Fruit fly (Drosophila melanogaster) whole organism, embryonic: ENCODE results near the gene defl.

Source experiments
- Atf3 ChIP-seq: fragments of 200-800 bp; sonication (Bioruptor generic); optimal IDR thresholded peaks from 3 replicates; lab custom pipeline; 2016; ENCODE audit warnings: missing biosample characterization, missing genetic modification characterization
- B-H2 ChIP-seq: fragments of 200-800 bp; sonication (Bioruptor generic); optimal IDR thresholded peaks from 2 replicates; lab custom pipeline; 2018; ENCODE audit warnings: missing biosample characterization, mild to moderate bottlenecking, missing genetic modification characterization
- Bgb ChIP-seq: fragments of 200-800 bp; sonication (Bioruptor generic); IDR thresholded peaks from 2 replicates; pipeline ENCODE4 v1.3.6; 2022; ENCODE audit warnings: missing biosample characterization, missing genetic modification characterization; ENCODE audit not compliant: partially characterized antibody
- CG11504 ChIP-seq: fragments of 200-800 bp; sonication (Bioruptor generic); optimal IDR thresholded peaks from 3 replicates; lab custom pipeline; 2019; ENCODE audit warnings: missing biosample characterization, mild to moderate bottlenecking, missing genetic modification characterization, moderate library complexity
- CG12155 ChIP-seq: fragments of 200-800 bp; sonication (Bioruptor generic); optimal IDR thresholded peaks from 3 replicates; lab custom pipeline; 2016; ENCODE audit warnings: missing biosample characterization, missing genetic modification characterization
- CG13624 ChIP-seq: fragments of 200-800 bp; sonication (Bioruptor generic); optimal IDR thresholded peaks from 2 replicates; lab custom pipeline; 2016; ENCODE audit warnings: missing biosample characterization, missing genetic modification characterization
- CG14860 ChIP-seq: fragments of 200-800 bp; sonication (Bioruptor generic); IDR thresholded peaks from 3 replicates; pipeline ENCODE4 v1.3.6; 2022; ENCODE audit warnings: missing biosample characterization, missing genetic modification characterization; ENCODE audit not compliant: partially characterized antibody
- CG17186 ChIP-seq: fragments of 200-800 bp; sonication (Bioruptor generic); optimal IDR thresholded peaks from 3 replicates; lab custom pipeline; 2017; ENCODE audit warnings: missing biosample characterization, missing genetic modification reagents, missing genetic modification characterization
- CG17829 ChIP-seq: fragments of 200-800 bp; optimal IDR thresholded peaks from 2 replicates; lab custom pipeline; 2019; ENCODE audit warnings: missing biosample characterization, mild to moderate bottlenecking, missing genetic modification characterization, moderate library complexity
- CG2120 ChIP-seq: fragments of 200-800 bp; sonication (Bioruptor generic); optimal IDR thresholded peaks from 3 replicates; lab custom pipeline; 2016; ENCODE audit warnings: missing biosample characterization, missing genetic modification characterization
- CG2889 ChIP-seq: fragments of 200-800 bp; sonication (Bioruptor generic); IDR thresholded peaks from 3 replicates; pipeline ENCODE4 v1.3.6; 2022; ENCODE audit warnings: missing biosample characterization, missing genetic modification characterization
- CG30403 ChIP-seq: fragments of 200-800 bp; sonication (Bioruptor generic); optimal IDR thresholded peaks from 3 replicates; lab custom pipeline; 2016; ENCODE audit warnings: missing biosample characterization, missing genetic modification characterization
- CG31388 ChIP-seq: fragments of 200-800 bp; sonication (Bioruptor generic); optimal IDR thresholded peaks from 2 replicates; lab custom pipeline; 2016; ENCODE audit warnings: missing biosample characterization, missing genetic modification characterization
- CG3847 ChIP-seq: fragments of 200-800 bp; sonication (Bioruptor generic); IDR thresholded peaks from 2 replicates; pipeline ENCODE4 v1.3.6; 2022; ENCODE audit warnings: missing biosample characterization, missing genetic modification characterization
- CG6272 ChIP-seq: fragments of 200-800 bp; sonication (Bioruptor generic); IDR thresholded peaks from 2 replicates; pipeline ENCODE4 v1.3.6; 2022; ENCODE audit warnings: missing biosample characterization, missing genetic modification characterization
- CG6683 ChIP-seq: fragments of 200-800 bp; sonication (Bioruptor generic); optimal IDR thresholded peaks from 2 replicates; lab custom pipeline; 2017; ENCODE audit warnings: missing biosample characterization, mild to moderate bottlenecking, missing genetic modification characterization, missing genetic modification reagents
- CG7271 ChIP-seq: fragments of 200-800 bp; sonication (Bioruptor generic); optimal IDR thresholded peaks from 2 replicates; lab custom pipeline; 2018; ENCODE audit warnings: missing biosample characterization, mild to moderate bottlenecking, missing genetic modification characterization, moderate library complexity
- CG7987 ChIP-seq: fragments of 200-800 bp; sonication (Bioruptor generic); optimal IDR thresholded peaks from 2 replicates; lab custom pipeline; 2018; ENCODE audit warnings: missing biosample characterization, mild to moderate bottlenecking, missing genetic modification characterization, moderate library complexity
- CG9797 ChIP-seq: fragments of 200-800 bp; sonication (Bioruptor generic); optimal IDR thresholded peaks from 3 replicates; lab custom pipeline; 2018; ENCODE audit warnings: missing biosample characterization, mild to moderate bottlenecking, missing genetic modification characterization
- CTCF ChIP-seq: fragments of 200-800 bp; sonication (Bioruptor generic); optimal IDR thresholded peaks from 2 replicates; lab custom pipeline; 2017; ENCODE audit warnings: missing biosample characterization, mild to moderate bottlenecking, missing genetic modification characterization, moderate library complexity
- E2f2 ChIP-seq: fragments of 200-800 bp; sonication (Bioruptor generic); IDR thresholded peaks from 2 replicates; pipeline ENCODE4 v1.3.6; 2022; ENCODE audit warnings: missing biosample characterization, missing genetic modification characterization
- Ets65A ChIP-seq: fragments of 200-800 bp; sonication (Bioruptor generic); peaks from one replicate; lab custom pipeline; 2016; ENCODE audit warnings: missing biosample characterization, missing genetic modification characterization
- Fer3 ChIP-seq: fragments of 200-800 bp; sonication (Bioruptor generic); optimal IDR thresholded peaks from 2 replicates; lab custom pipeline; 2018; ENCODE audit warnings: missing biosample characterization, mild to moderate bottlenecking, missing genetic modification characterization, moderate library complexity
- HLHmδ ChIP-seq: fragments of 200-800 bp; sonication (Bioruptor generic); optimal IDR thresholded peaks from 2 replicates; lab custom pipeline; 2018; ENCODE audit warnings: missing biosample characterization, mild to moderate bottlenecking, missing genetic modification characterization, moderate library complexity
- Hey ChIP-seq: fragments of 200-800 bp; sonication (Bioruptor generic); optimal IDR thresholded peaks from 3 replicates; lab custom pipeline; 2018; ENCODE audit warnings: missing biosample characterization, mild to moderate bottlenecking, missing genetic modification characterization
- MESR4 ChIP-seq: fragments of 200-800 bp; sonication (Bioruptor generic); optimal IDR thresholded peaks from 2 replicates; lab custom pipeline; 2018; ENCODE audit warnings: missing biosample characterization, mild to moderate bottlenecking, missing genetic modification characterization, moderate library complexity
- Max ChIP-seq: fragments of 200-800 bp; sonication (Bioruptor generic); optimal IDR thresholded peaks from 2 replicates; lab custom pipeline; 2016; ENCODE audit warnings: missing biosample characterization, mild to moderate bottlenecking, missing genetic modification characterization
- Oli ChIP-seq: fragments of 200-800 bp; sonication (Bioruptor generic); optimal IDR thresholded peaks from 2 replicates; lab custom pipeline; 2018; ENCODE audit warnings: missing biosample characterization, mild to moderate bottlenecking, missing genetic modification characterization, moderate library complexity
- Pdp1 ChIP-seq, 2 experiments: fragments of 200-800 bp; sonication (Bioruptor generic); optimal IDR thresholded peaks; 3 replicates each; lab custom pipeline; 2016; ENCODE audit warnings: missing biosample characterization in 2 of 2, missing genetic modification characterization in 2 of 2, mild to moderate bottlenecking in 1 of 2, moderate library complexity in 1 of 2
- Scr ChIP-seq: fragments of 200-800 bp; sonication (Bioruptor generic); IDR thresholded peaks from 2 replicates; pipeline ENCODE4 v1.3.6; 2022; ENCODE audit warnings: missing biosample characterization, missing genetic modification characterization; ENCODE audit not compliant: partially characterized antibody
- Sox100B ChIP-seq: fragments of 200-800 bp; sonication (Bioruptor generic); optimal IDR thresholded peaks from 3 replicates; lab custom pipeline; 2018; ENCODE audit warnings: missing biosample characterization, mild to moderate bottlenecking, missing genetic modification characterization
- Stat92E ChIP-seq, 3 experiments: fragments of >200 bp in 2 of 3; fragments of 200-800 bp in 1 of 3; sonication (Bioruptor generic) in 1 of 3; optimal IDR thresholded peaks; 2 replicates each; lab custom pipeline; 2017 to 2019; ENCODE audit warnings: missing biosample characterization in 3 of 3, missing genetic modification characterization in 3 of 3, mild to moderate bottlenecking in 1 of 3, moderate library complexity in 1 of 3
- Xbp1 ChIP-seq: fragments of 200-800 bp; sonication (Bioruptor generic); optimal IDR thresholded peaks from 3 replicates; lab custom pipeline; 2016; ENCODE audit warnings: missing biosample characterization, mild to moderate bottlenecking, missing genetic modification characterization
- amos ChIP-seq: fragments of 200-800 bp; sonication (Bioruptor generic); IDR thresholded peaks from 2 replicates; pipeline ENCODE4 v1.3.6; 2022; ENCODE audit warnings: missing biosample characterization, missing genetic modification characterization; ENCODE audit not compliant: partially characterized antibody
- ara ChIP-seq: fragments of 200-800 bp; sonication (Bioruptor generic); IDR thresholded peaks from 2 replicates; pipeline ENCODE4 v1.3.6; 2022; ENCODE audit warnings: missing biosample characterization, missing genetic modification characterization
- bigmax ChIP-seq: fragments of 200-800 bp; sonication (Bioruptor generic); optimal IDR thresholded peaks from 2 replicates; lab custom pipeline; 2018; ENCODE audit warnings: missing biosample characterization, mild to moderate bottlenecking, missing genetic modification characterization
- en ChIP-seq: fragments of 200-800 bp; sonication (Bioruptor generic); optimal IDR thresholded peaks from 2 replicates; lab custom pipeline; 2016; ENCODE audit warnings: missing biosample characterization, missing genetic modification characterization
- gfzf ChIP-seq: fragments of 200-800 bp; sonication (Bioruptor generic); optimal IDR thresholded peaks from 2 replicates; lab custom pipeline; 2016; ENCODE audit warnings: missing biosample characterization, mild to moderate bottlenecking, missing genetic modification characterization, moderate library complexity
- ind ChIP-seq: fragments of 200-800 bp; sonication (Bioruptor generic); optimal IDR thresholded peaks from 3 replicates; lab custom pipeline; 2016; ENCODE audit warnings: missing biosample characterization, missing genetic modification characterization
- insv ChIP-seq, 2 experiments: fragments of 200-800 bp; sonication (Bioruptor generic); optimal IDR thresholded peaks; 3 replicates each; lab custom pipeline; 2016 to 2018; ENCODE audit warnings: missing biosample characterization in 2 of 2, missing genetic modification characterization in 2 of 2
- odd ChIP-seq: fragments of 200-800 bp; sonication (Bioruptor generic); optimal IDR thresholded peaks from 2 replicates; lab custom pipeline; 2017; ENCODE audit warnings: missing biosample characterization, mild to moderate bottlenecking, missing genetic modification characterization
- p53 ChIP-seq: fragments of 200-800 bp; sonication (Bioruptor generic); optimal IDR thresholded peaks from 2 replicates; lab custom pipeline; 2016; ENCODE audit warnings: missing biosample characterization, missing genetic modification characterization
- phol ChIP-seq: fragments of 200-800 bp; sonication (Bioruptor generic); optimal IDR thresholded peaks from 3 replicates; lab custom pipeline; 2018; ENCODE audit warnings: missing biosample characterization, mild to moderate bottlenecking, missing genetic modification characterization, moderate library complexity
- pnt ChIP-seq: fragments of 200-800 bp; sonication (Bioruptor generic); optimal IDR thresholded peaks from 3 replicates; lab custom pipeline; 2016; ENCODE audit warnings: missing biosample characterization, missing genetic modification characterization
- row ChIP-seq: fragments of 200-800 bp; sonication (Bioruptor generic); IDR thresholded peaks from 3 replicates; pipeline ENCODE4 v1.3.6; 2022; ENCODE audit warnings: missing biosample characterization, missing genetic modification characterization
- sens ChIP-seq: fragments of 200-800 bp; sonication (Bioruptor generic); peaks from one replicate; lab custom pipeline; 2016; ENCODE audit warnings: missing biosample characterization, missing genetic modification characterization
- sob ChIP-seq: fragments of 200-800 bp; sonication (Bioruptor generic); IDR thresholded peaks from 2 replicates; pipeline ENCODE4 v1.3.6; 2022; ENCODE audit warnings: missing biosample characterization, missing genetic modification characterization
- trem ChIP-seq: fragments of 200-800 bp; optimal IDR thresholded peaks from 3 replicates; lab custom pipeline; 2019; ENCODE audit warnings: missing biosample characterization, mild to moderate bottlenecking, missing genetic modification characterization, moderate library complexity
- yki ChIP-seq: fragments of >200 bp; optimal IDR thresholded peaks from 3 replicates; lab custom pipeline; 2018
- z ChIP-seq: fragments of 200-800 bp; sonication (Bioruptor generic); IDR thresholded peaks from 3 replicates; pipeline ENCODE4 v1.3.6; 2022; ENCODE audit warnings: missing biosample characterization, missing genetic modification characterization

Gene defl

DNA sequence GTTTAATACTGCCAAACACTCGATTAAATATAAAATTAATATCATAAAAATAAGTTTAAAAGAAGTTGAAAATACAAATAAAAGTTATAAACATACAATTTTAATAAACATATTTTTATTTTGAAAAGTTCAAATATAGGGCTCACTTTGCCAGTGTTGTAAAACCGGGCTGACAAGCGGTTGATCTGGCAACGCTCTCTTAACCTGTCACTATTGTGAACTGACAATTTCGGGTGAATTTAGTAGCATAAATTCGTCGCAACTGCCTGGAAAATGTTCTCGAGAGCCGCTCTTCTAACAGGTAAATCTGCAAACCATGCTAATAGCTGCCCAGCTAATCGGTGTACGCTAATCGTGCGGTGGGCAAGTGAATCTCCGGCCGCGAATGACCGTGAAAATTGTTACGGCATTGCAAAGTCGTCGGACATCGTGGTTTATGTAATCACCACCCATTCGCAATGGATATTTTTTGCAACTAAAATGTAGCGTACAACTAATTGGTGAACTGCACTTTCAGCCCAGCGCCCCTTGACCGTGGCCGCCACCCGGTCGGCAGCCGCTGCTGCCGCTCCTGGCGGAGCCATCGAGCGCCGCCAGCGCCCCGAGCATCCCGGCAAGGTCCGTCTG is 6.7 kb downstream of the defl start, which contains the start of gene ATPsynB (continued):
- TF ChIP-seq CG7987 (peak; percentile 42), ara (GFP tag; lab: Robert Waterston, UW) (no peak), Scr (GFP tag; lab: Robert Waterston, UW) (peak; percentile 32), CG17829 (peak; percentile 39), z (GFP tag; lab: Robert Waterston, UW) (0 out of 3 replicates have a peak, but pooled peaks have one; percentile 13), en (GFP tag; lab: Kevin White, UChicago) (no peak), CG14860 (no peak), Bgb (peak; percentile 46; the same call in 1 of the 2 replicates), CG6272 (GFP tag; lab: Robert Waterston, UW) (no peak), row (peak; percentile 24; the same call in 1 of the 3 replicates), amos (GFP tag; lab: Robert Waterston, UW) (peak; percentile 49; the same call in 1 of the 2 replicates), CG9797 (GFP tag; lab: Kevin White, UChicago) (peak; percentile 39), Hey (tag; lab: Kevin White, UChicago) (no peak), Max (GFP tag; lab: Kevin White, UChicago) (no peak), E2f2 (GFP tag; lab: Robert Waterston, UW) (peak; percentile 98), sob (GFP tag; lab: Robert Waterston, UW) (peak; percentile 59; the same call in 1 of the 2 replicates), CG31388 (GFP tag; lab: Kevin White, UChicago) (no peak), Ets65A (peak; percentile 30), Xbp1 (GFP tag; lab: Kevin White, UChicago) (peak; percentile 37), CTCF (GFP tag; lab: Kevin White, UChicago) (peak; percentile 46), ind (GFP tag; lab: Kevin White, UChicago) (peak; percentile 25), HLHmδ (GFP tag; lab: Kevin White, UChicago) (peak; percentile 27), pnt (no peak), phol (tag; lab: Kevin White, UChicago) (peak; percentile 51), CG13624 (GFP tag; lab: Kevin White, UChicago) (peak; percentile 5), Sox100B (GFP tag; lab: Kevin White, UChicago) (no peak), Fer3 (tag; lab: Kevin White, UChicago) (peak; percentile 18), Atf3 (GFP tag; lab: Kevin White, UChicago) (no peak), CG6683 (no peak), CG2120 (GFP tag; lab: Kevin White, UChicago) (peak; percentile 47), CG7271 (tag; lab: Kevin White, UChicago) (no peak), CG12155 (GFP tag; lab: Kevin White, UChicago) (peak; percentile 39), p53 (GFP tag; lab: Kevin White, UChicago) (no peak), Stat92E (GFP tag; optimal IDR thresholded peaks at IDR 0.05; lab: Kevin White, UChicago) (peak in 1 of 3 experiments; percentile 60), odd (GFP tag; lab: Kevin White, UChicago) (no peak), CG30403 (peak; percentile 17), yki (lab: Kevin White, UChicago) (no peak), bigmax (GFP tag; lab: Kevin White, UChicago) (peak; percentile 70), insv (GFP tag; optimal IDR thresholded peaks at IDR 0.05; lab: Kevin White, UChicago) (peak in 1 of 2 experiments; percentile 26), Pdp1 (GFP tag; optimal IDR thresholded peaks at IDR 0.05; lab: Kevin White, UChicago) (peak; percentile 3 to 99), CG2889 (no peak), CG17186 (peak; percentile 51), Oli (no peak), trem (peak; percentile 57), sens (peak; percentile 64), CG3847 (GFP tag; lab: Robert Waterston, UW) (peak; percentile 87), B-H2 (GFP tag; lab: Kevin White, UChicago) (peak; percentile 81), MESR4 (GFP tag; lab: Kevin White, UChicago) (peak; percentile 97), gfzf (peak; percentile 18), CG11504 (tag; lab: Kevin White, UChicago) (no peak)
